Fruit fly (Drosophila melanogaster) ovary, adult (tissue): ENCODE measurements around the gene Irbp18.

ENCODE experiments used
- CG17801 ChIP-seq: fragments of 200-800 bp; optimal IDR thresholded peaks from 2 replicates; lab custom pipeline; 2019; ENCODE audit warnings: missing biosample characterization, mild to moderate bottlenecking, missing genetic modification characterization, moderate library complexity; ENCODE audit not compliant: partially characterized antibody

Gene Irbp18

DNA sequence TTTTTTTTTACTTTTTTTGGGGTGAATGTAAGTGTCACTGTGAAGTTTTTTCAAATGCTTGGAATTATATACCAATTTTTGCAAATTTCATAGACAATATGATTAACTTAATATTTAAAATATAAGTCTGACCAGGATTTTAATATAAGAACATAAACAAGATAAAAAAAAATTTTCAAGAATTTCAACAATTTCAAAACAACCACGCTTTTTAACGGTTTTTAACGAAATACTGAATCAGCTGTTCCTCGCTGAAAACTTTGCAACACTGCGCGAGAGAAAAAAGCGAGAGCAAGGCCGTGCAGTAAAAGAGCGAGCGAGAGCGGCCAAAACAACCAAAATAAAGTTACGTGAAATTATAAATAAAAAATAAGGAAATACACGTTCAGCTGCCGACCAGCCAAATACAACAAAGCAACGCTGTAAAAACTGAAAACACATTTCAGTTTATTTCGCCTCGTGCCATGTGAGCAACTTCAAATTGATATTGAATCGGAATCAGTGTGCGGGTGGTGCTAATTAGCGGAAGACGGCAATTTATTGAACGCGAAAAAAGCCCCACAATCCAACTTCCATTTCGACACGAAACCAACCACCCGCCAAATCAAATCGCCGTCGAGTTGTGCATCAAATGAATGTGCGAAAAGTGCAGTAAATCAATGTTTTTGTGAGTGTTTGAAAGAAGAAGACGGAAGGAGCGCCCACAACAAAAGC lies 1.6 kb downstream of the Irbp18 start, which contains the start of the genes CG46439, Iyd and CG33947:
Gene CG46439 (minus strand): TSS at position 51 of the 714 bp plus-strand sequence.
Gene Iyd (minus strand): TSS at position 51 of the 714 bp plus-strand sequence.
Gene CG33947 (plus strand): TSS at position 302 of the 714 bp plus-strand sequence.
- peak; percentile 92 for TF ChIP-seq CG17801 (GFP tag; lab: Kevin White, UChicago)

DNA sequence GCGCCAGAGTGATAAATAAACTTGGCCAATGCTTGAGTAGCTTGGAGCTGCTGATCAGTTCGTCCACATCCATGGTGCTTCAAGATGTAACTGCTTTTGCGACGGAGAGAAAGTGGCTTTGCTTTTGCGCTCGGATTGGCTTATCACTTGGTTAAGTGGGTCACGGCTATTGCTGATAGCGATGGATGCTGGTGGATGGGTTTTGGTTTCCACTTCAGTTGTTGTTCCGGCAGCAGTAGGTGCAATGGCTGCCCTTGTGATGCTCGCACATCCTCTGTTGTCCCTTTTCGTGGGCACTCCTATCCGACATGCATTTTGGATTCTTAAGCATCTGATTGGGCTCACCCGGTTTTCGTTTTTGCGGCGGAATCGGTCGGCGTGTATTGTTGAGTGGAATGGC lies 3.7 kb downstream of the Irbp18 start:
- TF ChIP-seq CG17801 (GFP tag; lab: Kevin White, UChicago) = no peak

dm6 chr3L:11093046-11093520 lies 4.9 kb downstream of the Irbp18 start, which contains the start of gene JIL-1:
Gene JIL-1, minus strand, starts transcription at chr3L:11093193.
- peak; percentile 54 for TF ChIP-seq CG17801 (GFP tag; lab: Kevin White, UChicago)

dm6 chr3L:11092610-11092961 lies 5.4 kb downstream of the Irbp18 start:
- no peak for TF ChIP-seq CG17801 (GFP tag; lab: Kevin White, UChicago)

DNA sequence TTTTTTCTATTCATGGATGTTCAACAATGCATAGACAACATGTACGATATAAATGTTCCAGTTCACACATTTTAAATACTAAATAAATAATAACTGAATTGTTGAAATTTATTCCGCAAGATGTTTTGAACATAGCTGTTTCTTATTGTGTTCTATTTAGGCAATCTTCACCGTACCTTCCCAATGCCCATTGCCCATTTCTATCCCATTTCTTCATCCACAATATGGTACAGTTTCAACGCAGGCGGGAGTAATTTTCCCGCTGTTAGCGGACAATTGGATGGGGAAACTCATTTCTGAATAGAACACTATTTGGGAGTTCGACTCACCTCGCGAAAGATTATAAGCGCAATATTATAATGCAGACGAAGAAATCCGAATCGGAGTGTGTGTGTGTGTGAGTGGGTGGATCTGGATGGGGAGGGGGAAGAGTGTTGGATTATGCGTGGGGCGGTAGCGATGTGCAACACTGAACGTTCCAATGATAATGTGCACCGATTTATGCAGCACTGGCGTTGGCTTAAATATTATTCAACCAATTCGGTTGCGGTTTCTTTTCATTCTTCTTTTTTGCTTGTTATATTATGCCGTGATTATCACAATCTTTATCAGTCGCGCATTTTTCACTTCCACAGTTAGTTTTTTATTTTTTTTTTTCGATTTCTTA lies 5.9 kb downstream of the Irbp18 start:
- peak; percentile 56 for TF ChIP-seq CG17801 (GFP tag; lab: Kevin White, UChicago)

dm6 chr3L:11089805-11090440 lies 8.1 kb downstream of the Irbp18 start:
- TF ChIP-seq CG17801 (GFP tag; lab: Kevin White, UChicago) = peak; percentile 51

- no peak for TF ChIP-seq CG17801 (GFP tag; lab: Kevin White, UChicago)
Observed at dm6 chr3L:11085810-11086209, 12.2 kb downstream of the Irbp18 start.

- peak; percentile 93 for TF ChIP-seq CG17801 (GFP tag; lab: Kevin White, UChicago)
Observed at dm6 chr3L:11084557-11085231, 13.3 kb downstream of the Irbp18 start.

dm6 chr3L:11083605-11084004 lies 14.4 kb downstream of the Irbp18 start:
- TF ChIP-seq CG17801 (GFP tag; lab: Kevin White, UChicago) = peak; percentile 34

DNA sequence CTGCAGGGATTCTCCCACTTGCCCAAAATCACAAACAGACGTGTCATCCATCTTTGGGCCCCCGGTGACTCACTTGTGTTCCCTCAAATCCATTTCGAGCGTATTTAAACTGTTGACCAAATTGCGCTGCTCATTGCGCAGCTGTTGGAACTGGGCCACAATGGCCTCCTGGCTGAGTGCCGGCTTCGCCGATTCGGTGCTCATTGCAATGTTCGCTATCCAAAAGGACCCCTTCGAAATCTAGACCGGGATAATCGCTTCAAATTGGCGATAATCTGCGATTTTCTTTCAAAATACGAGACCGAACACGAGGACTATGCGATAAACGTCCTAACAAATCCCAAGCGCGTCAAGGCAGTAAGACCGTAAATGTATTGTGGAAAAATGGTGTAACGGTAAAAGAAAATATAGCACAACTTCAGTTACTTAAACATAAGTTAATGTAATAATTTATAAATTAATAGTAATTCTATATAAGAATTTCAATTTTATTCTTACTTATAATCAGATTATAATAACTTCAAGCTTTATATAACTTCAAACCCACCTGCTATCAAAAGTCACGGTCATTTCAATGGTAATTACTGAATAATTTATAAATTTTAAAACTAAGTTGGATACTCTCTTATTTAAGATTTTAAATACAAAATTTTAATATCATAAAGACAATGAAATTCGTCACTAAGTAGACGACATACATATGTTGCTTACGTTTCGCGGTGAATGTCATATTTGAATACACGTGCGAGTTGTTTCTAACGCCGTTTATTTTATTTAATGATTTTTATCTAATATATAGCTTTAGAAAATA lies 23.7 kb downstream of the Irbp18 start, which contains the start of the genes Pfdn2 and Noc1:
Gene Pfdn2 (minus strand): TSS at position 346 of the 811 bp plus-strand sequence.
Gene Noc1 (plus strand): TSS at position 727 of the 811 bp plus-strand sequence.
- TF ChIP-seq CG17801 (GFP tag; lab: Kevin White, UChicago) = no peak

dm6 chr3L:11071057-11071456 lies 26.9 kb downstream of the Irbp18 start:
- TF ChIP-seq CG17801 (GFP tag; lab: Kevin White, UChicago) = no peak

DNA sequence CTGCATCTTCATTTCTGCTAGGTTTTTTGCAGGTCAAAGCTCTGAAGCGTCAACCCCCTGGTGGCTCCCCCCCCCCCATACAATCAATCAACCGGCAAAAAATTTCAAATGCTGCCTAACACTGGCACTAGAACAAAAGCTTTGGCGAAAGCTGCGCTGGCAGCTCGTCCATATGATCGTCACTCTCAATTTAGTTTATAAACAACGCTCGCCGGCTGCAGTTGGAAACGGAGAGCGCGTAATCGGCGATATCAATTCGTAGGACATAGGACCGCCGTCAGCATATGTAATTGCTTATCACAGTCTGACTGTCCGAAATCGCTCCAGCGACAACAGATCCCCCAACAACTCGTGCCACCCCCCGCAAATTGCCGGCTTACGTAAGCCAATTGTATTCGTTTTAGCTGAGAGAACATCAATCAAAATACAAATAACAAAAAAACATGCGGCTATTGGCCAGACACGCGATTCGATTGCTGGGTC lies 27.6 kb downstream of the Irbp18 start, which contains the start of gene Mocs1:
Gene Mocs1 (plus strand): TSS at position 155 of the 483 bp plus-strand sequence.
- peak; percentile 48 for TF ChIP-seq CG17801 (GFP tag; lab: Kevin White, UChicago)

DNA sequence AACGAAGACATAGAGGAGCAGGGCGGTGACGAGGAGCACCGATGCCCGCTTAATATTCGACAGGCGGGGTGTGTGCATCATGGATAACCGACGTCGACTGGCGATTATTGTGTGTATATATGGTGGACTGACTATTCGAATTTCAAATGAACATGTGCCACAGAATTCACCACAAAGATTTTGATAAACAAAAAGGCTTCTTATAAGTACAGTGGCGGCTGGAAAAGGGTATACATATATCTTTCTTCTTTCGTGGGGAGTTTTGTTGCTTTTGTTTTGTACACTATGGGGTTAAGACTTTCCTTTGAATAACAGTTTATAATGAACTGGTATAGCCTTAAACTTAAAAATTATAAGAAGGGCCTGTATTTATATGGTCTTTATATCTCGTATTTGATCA lies 28.2 kb downstream of the Irbp18 start, which contains the start of gene CG6310:
Gene CG6310 (minus strand): TSS at position 101 of the 400 bp plus-strand sequence.
- no peak for TF ChIP-seq CG17801 (GFP tag; lab: Kevin White, UChicago)
